Fruit fly (Drosophila melanogaster) whole organism, prepupa: ENCODE data around the gene CG11322.

Source experiments
- Blimp-1 ChIP-seq: fragments of 200-800 bp; sonication (Bioruptor generic); optimal IDR thresholded peaks from 3 replicates; lab custom pipeline; 2017; ENCODE audit warnings: missing biosample characterization, missing genetic modification characterization, mild to moderate bottlenecking, moderate library complexity, missing genetic modification reagents
- CG10631 ChIP-seq: fragments of 200-800 bp; sonication (Bioruptor generic); optimal IDR thresholded peaks from 2 replicates; lab custom pipeline; 2016; ENCODE audit warnings: missing biosample characterization, missing genetic modification characterization
- CG10669 ChIP-seq: fragments of 200-800 bp; sonication (Bioruptor generic); optimal IDR thresholded peaks from 3 replicates; lab custom pipeline; 2018; ENCODE audit warnings: missing biosample characterization, mild to moderate bottlenecking, missing genetic modification characterization, moderate library complexity
- CG11762 ChIP-seq: fragments of 200-800 bp; sonication (Bioruptor generic); optimal IDR thresholded peaks from 3 replicates; lab custom pipeline; 2016; ENCODE audit warnings: missing biosample characterization, missing genetic modification characterization; ENCODE audit not compliant: insufficient read depth
- CG11902 ChIP-seq: fragments of 200-800 bp; sonication (Bioruptor generic); optimal IDR thresholded peaks from 3 replicates; lab custom pipeline; 2016; ENCODE audit warnings: missing biosample characterization, missing genetic modification characterization
- CG15336 ChIP-seq: fragments of 200-800 bp; sonication (Bioruptor generic); IDR thresholded peaks from 2 replicates; pipeline ENCODE4 v1.3.6; 2022; ENCODE audit warnings: missing biosample characterization, missing genetic modification characterization
- CG1621 ChIP-seq: fragments of 200-800 bp; sonication (Bioruptor generic); optimal IDR thresholded peaks from 3 replicates; lab custom pipeline; 2018; ENCODE audit warnings: missing biosample characterization, mild to moderate bottlenecking, missing genetic modification characterization
- CG16779 ChIP-seq: fragments of 200-800 bp; sonication (Bioruptor generic); optimal IDR thresholded peaks from 3 replicates; lab custom pipeline; 2017; ENCODE audit warnings: missing biosample characterization, mild to moderate bottlenecking, missing genetic modification characterization
- CG31627 ChIP-seq: fragments of 200-800 bp; sonication (Bioruptor generic); optimal IDR thresholded peaks from 3 replicates; lab custom pipeline; 2016; ENCODE audit warnings: missing biosample characterization, missing genetic modification characterization
- CG32006 ChIP-seq: fragments of 200-800 bp; sonication (Bioruptor generic); optimal IDR thresholded peaks from 3 replicates; lab custom pipeline; 2017; ENCODE audit warnings: missing biosample characterization, mild to moderate bottlenecking, missing genetic modification characterization
- CG34406 ChIP-seq: fragments of 200-800 bp; sonication (Bioruptor generic); optimal IDR thresholded peaks from 3 replicates; lab custom pipeline; 2016; ENCODE audit warnings: missing biosample characterization, missing genetic modification characterization
- CG4318 ChIP-seq: fragments of 200-800 bp; sonication (Bioruptor generic); optimal IDR thresholded peaks from 3 replicates; lab custom pipeline; 2017; ENCODE audit warnings: missing biosample characterization, mild to moderate bottlenecking, missing genetic modification characterization
- CG6276 ChIP-seq: fragments of 200-800 bp; sonication (Bioruptor generic); optimal IDR thresholded peaks from 2 replicates; lab custom pipeline; 2017; ENCODE audit warnings: missing biosample characterization, mild to moderate bottlenecking, missing genetic modification characterization
- CG6792 ChIP-seq: fragments of 200-800 bp; sonication (Bioruptor generic); optimal IDR thresholded peaks from 3 replicates; lab custom pipeline; 2016; ENCODE audit warnings: missing biosample characterization, missing genetic modification characterization
- CG6808 ChIP-seq: fragments of 200-800 bp; sonication (Bioruptor generic); optimal IDR thresholded peaks from 3 replicates; lab custom pipeline; 2017; ENCODE audit warnings: missing biosample characterization, missing genetic modification characterization, mild to moderate bottlenecking, moderate library complexity, missing genetic modification reagents
- CG6854 ChIP-seq: fragments of 200-800 bp; sonication (Bioruptor generic); optimal IDR thresholded peaks from 2 replicates; lab custom pipeline; 2017; ENCODE audit warnings: missing biosample characterization, mild to moderate bottlenecking, missing genetic modification characterization
- CG8119 ChIP-seq: fragments of 200-800 bp; sonication (Bioruptor generic); IDR thresholded peaks from 3 replicates; pipeline ENCODE4 v1.3.6; 2022; ENCODE audit warnings: missing biosample characterization, missing genetic modification characterization
- CG8319 ChIP-seq: fragments of 200-800 bp; sonication (Bioruptor generic); optimal IDR thresholded peaks from 3 replicates; lab custom pipeline; 2016; ENCODE audit warnings: missing biosample characterization, missing genetic modification characterization
- CG8632 ChIP-seq: fragments of 200-800 bp; sonication (Bioruptor generic); optimal IDR thresholded peaks from 3 replicates; lab custom pipeline; 2016; ENCODE audit warnings: missing biosample characterization, missing genetic modification characterization
- CG9139 ChIP-seq: fragments of 200-800 bp; sonication (Bioruptor generic); optimal IDR thresholded peaks from 3 replicates; lab custom pipeline; 2017; ENCODE audit warnings: missing biosample characterization, mild to moderate bottlenecking, missing genetic modification characterization
- Eip78C ChIP-seq: fragments of 200-800 bp; sonication (Bioruptor generic); peaks from one replicate; lab custom pipeline; 2016; ENCODE audit warnings: missing biosample characterization, missing genetic modification characterization
- Eip93F ChIP-seq: fragments of 200-800 bp; sonication (Bioruptor generic); optimal IDR thresholded peaks from 2 replicates; lab custom pipeline; 2016; ENCODE audit warnings: missing biosample characterization, mild to moderate bottlenecking, missing genetic modification characterization
- Ets21C ChIP-seq: fragments of 200-800 bp; sonication (Bioruptor generic); optimal IDR thresholded peaks from 3 replicates; lab custom pipeline; 2016; ENCODE audit warnings: missing biosample characterization, missing genetic modification characterization
- Ets96B ChIP-seq: fragments of 200-800 bp; optimal IDR thresholded peaks from 2 replicates; lab custom pipeline; 2019; ENCODE audit warnings: missing biosample characterization, mild to moderate bottlenecking, missing genetic modification characterization, moderate library complexity
- Gug ChIP-seq: fragments of 200-800 bp; sonication (Bioruptor generic); IDR thresholded peaks from 2 replicates; pipeline ENCODE4 v1.3.6; 2022; ENCODE audit warnings: missing biosample characterization, missing genetic modification characterization
- Hr38 ChIP-seq: sonication (Bioruptor generic); optimal IDR thresholded peaks from 2 replicates; lab custom pipeline; 2016; ENCODE audit warnings: missing biosample characterization, missing genetic modification characterization
- Hr39 ChIP-seq: fragments of 200-800 bp; sonication (Bioruptor generic); optimal IDR thresholded peaks from 2 replicates; lab custom pipeline; 2016; ENCODE audit warnings: missing biosample characterization, missing genetic modification characterization
- Hr4 ChIP-seq: fragments of 200-800 bp; sonication (Bioruptor generic); optimal IDR thresholded peaks from 3 replicates; lab custom pipeline; 2016; ENCODE audit warnings: missing biosample characterization, missing genetic modification characterization
- Met ChIP-seq: fragments of 200-800 bp; sonication (Bioruptor generic); optimal IDR thresholded peaks from 3 replicates; lab custom pipeline; 2016; ENCODE audit warnings: missing biosample characterization, missing genetic modification characterization
- Smox ChIP-seq: fragments of 200-800 bp; sonication (Bioruptor generic); optimal IDR thresholded peaks from 3 replicates; lab custom pipeline; 2016; ENCODE audit warnings: missing biosample characterization, missing genetic modification characterization
- Sox102F ChIP-seq: fragments of 200-800 bp; sonication (Bioruptor generic); optimal IDR thresholded peaks from 2 replicates; lab custom pipeline; 2016; ENCODE audit warnings: missing biosample characterization, mild to moderate bottlenecking, missing genetic modification characterization
- Sox14 ChIP-seq: fragments of 200-800 bp; sonication (Bioruptor generic); optimal IDR thresholded peaks from 3 replicates; lab custom pipeline; 2016; ENCODE audit warnings: missing biosample characterization, missing genetic modification characterization
- Sox15 ChIP-seq: fragments of 200-800 bp; sonication (Bioruptor generic); optimal IDR thresholded peaks from 3 replicates; lab custom pipeline; 2016; ENCODE audit warnings: missing biosample characterization, missing genetic modification characterization
- achi ChIP-seq: fragments of 200-800 bp; sonication (Bioruptor generic); optimal IDR thresholded peaks from 3 replicates; lab custom pipeline; 2016; ENCODE audit warnings: missing biosample characterization, missing genetic modification characterization
- acj6 ChIP-seq: fragments of 200-800 bp; sonication (Bioruptor generic); optimal IDR thresholded peaks from 3 replicates; lab custom pipeline; 2016; ENCODE audit warnings: missing biosample characterization, missing genetic modification characterization
- cyc ChIP-seq: fragments of 200-800 bp; sonication (Bioruptor generic); optimal IDR thresholded peaks from 3 replicates; lab custom pipeline; 2016; ENCODE audit warnings: missing biosample characterization, missing genetic modification characterization
- dac ChIP-seq: fragments of 200-800 bp; sonication (Bioruptor generic); optimal IDR thresholded peaks from 2 replicates; lab custom pipeline; 2017; ENCODE audit warnings: missing biosample characterization, mild to moderate bottlenecking, missing genetic modification characterization
- fd59A ChIP-seq: fragments of 200-800 bp; sonication (Bioruptor generic); optimal IDR thresholded peaks from 2 replicates; lab custom pipeline; 2017; ENCODE audit warnings: missing biosample characterization, mild to moderate bottlenecking, missing genetic modification characterization, missing genetic modification reagents
- fd85E ChIP-seq: fragments of 200-800 bp; sonication (Bioruptor generic); optimal IDR thresholded peaks from 3 replicates; lab custom pipeline; 2016; ENCODE audit warnings: missing biosample characterization, missing genetic modification characterization
- fkh ChIP-seq: fragments of 200-800 bp; sonication (Bioruptor generic); optimal IDR thresholded peaks from 3 replicates; lab custom pipeline; 2017; ENCODE audit warnings: missing biosample characterization, mild to moderate bottlenecking, missing genetic modification characterization, moderate library complexity
- net ChIP-seq: fragments of 200-800 bp; sonication (Bioruptor generic); optimal IDR thresholded peaks from 3 replicates; lab custom pipeline; 2016; ENCODE audit warnings: missing biosample characterization, missing genetic modification characterization
- pdm3 ChIP-seq: fragments of 200-800 bp; sonication (Bioruptor generic); optimal IDR thresholded peaks from 3 replicates; lab custom pipeline; 2016; ENCODE audit warnings: missing biosample characterization, missing genetic modification characterization
- salr ChIP-seq, 2 experiments: fragments of 200-800 bp; sonication (Bioruptor generic); optimal IDR thresholded peaks; 3 replicates each; lab custom pipeline; 2016 to 2018; ENCODE audit warnings: missing biosample characterization in 2 of 2, missing genetic modification characterization in 2 of 2, mild to moderate bottlenecking in 1 of 2
- ss ChIP-seq, 2 experiments: fragments of 200-800 bp; sonication (Bioruptor generic); optimal IDR thresholded peaks; 2 replicates in 1 of 2; 3 replicates in 1 of 2; lab custom pipeline; 2017 to 2018; ENCODE audit warnings: mild to moderate bottlenecking in 2 of 2, missing biosample characterization in 2 of 2, missing genetic modification characterization in 2 of 2, moderate library complexity in 1 of 2
- svp ChIP-seq: fragments of 200-800 bp; sonication (Bioruptor generic); peaks from one replicate; lab custom pipeline; 2016; ENCODE audit warnings: missing biosample characterization, missing genetic modification characterization
- vri ChIP-seq: fragments of 200-800 bp; sonication (Bioruptor generic); optimal IDR thresholded peaks from 3 replicates; lab custom pipeline; 2016; ENCODE audit warnings: missing biosample characterization, mild to moderate bottlenecking, missing genetic modification characterization

Gene CG11322

dm6 chr2L:6787973-6788368 lies 28.5 kb upstream of the CG11322 start (continued):
- TF ChIP-seq Gug (GFP tag; lab: Robert Waterston, UW) (peak; percentile 38), CG11762 (peak; percentile 56), CG4318 (peak; percentile 73), Hr39 (peak; percentile 57), Sox15 (GFP tag; lab: Kevin White, UChicago) (peak; percentile 17), fd85E (no peak), CG9139 (GFP tag; lab: Kevin White, UChicago) (no peak), Eip78C (GFP tag; lab: Kevin White, UChicago) (peak; percentile 75), net (GFP tag; lab: Kevin White, UChicago) (no peak), fkh (no peak), CG6808 (GFP tag; lab: Kevin White, UChicago) (peak; percentile 20), Ets21C (peak; percentile 12), acj6 (GFP tag; lab: Kevin White, UChicago) (peak; percentile 52), CG15336 (peak; percentile 76), CG6854 (GFP tag; lab: Kevin White, UChicago) (no peak), CG10631 (GFP tag; lab: Kevin White, UChicago) (peak; percentile 54)

dm6 chr2L:6787029-6787972 lies 27.9 kb upstream of the CG11322 start:
- peak; percentile 91 for TF ChIP-seq Smox (GFP tag; lab: Kevin White, UChicago)
- TF ChIP-seq achi (GFP tag; lab: Kevin White, UChicago): peak; percentile 93
- TF ChIP-seq CG16779 (tag; lab: Kevin White, UChicago): peak; percentile 91
- TF ChIP-seq fkh: peak; percentile 99
- peak; percentile 94 for TF ChIP-seq Ets21C
- TF ChIP-seq fd85E: peak; percentile 67
- peak; percentile 94 for TF ChIP-seq CG8632 (GFP tag; lab: Kevin White, UChicago)
- TF ChIP-seq CG15336: peak; percentile 87
- peak; percentile 62 to 99 for TF ChIP-seq salr (GFP tag; optimal IDR thresholded peaks at IDR 0.05; lab: Kevin White, UChicago)
- peak; percentile 94 for TF ChIP-seq CG6276
- TF ChIP-seq CG1621 (tag; lab: Kevin White, UChicago): peak; percentile 80
- TF ChIP-seq acj6 (GFP tag; lab: Kevin White, UChicago): peak; percentile 94
- TF ChIP-seq svp (GFP tag; lab: Kevin White, UChicago): peak; percentile 99
- TF ChIP-seq CG10669: peak; percentile 92
- TF ChIP-seq Gug (GFP tag; lab: Robert Waterston, UW): peak; percentile 82
- peak; percentile 96 for TF ChIP-seq CG6808 (GFP tag; lab: Kevin White, UChicago)
- peak; percentile 96 for TF ChIP-seq CG11902 (GFP tag; lab: Kevin White, UChicago)
- TF ChIP-seq Met (GFP tag; lab: Kevin White, UChicago): peak; percentile 94
- peak; percentile 95 for TF ChIP-seq Sox15 (GFP tag; lab: Kevin White, UChicago)
- peak; percentile 92 for TF ChIP-seq Sox102F (GFP tag; lab: Kevin White, UChicago)
- TF ChIP-seq net (GFP tag; lab: Kevin White, UChicago): peak; percentile 95
- TF ChIP-seq Eip93F: peak; percentile 79
- TF ChIP-seq ss (GFP tag; optimal IDR thresholded peaks at IDR 0.05; lab: Kevin White, UChicago): peak; percentile 82 to 87
- peak; percentile 94 for TF ChIP-seq CG6792 (GFP tag; lab: Kevin White, UChicago)
- peak; percentile 96 for TF ChIP-seq CG31627 (GFP tag; lab: Kevin White, UChicago)
- TF ChIP-seq vri: peak; percentile 72
- peak; percentile 94 for TF ChIP-seq CG34406 (GFP tag; lab: Kevin White, UChicago)
- TF ChIP-seq Blimp-1 (GFP tag; lab: Kevin White, UChicago): peak; percentile 82
- peak; percentile 95 for TF ChIP-seq Sox14
- TF ChIP-seq cyc (GFP tag; lab: Kevin White, UChicago): peak; percentile 94
- peak; percentile 89 for TF ChIP-seq dac (GFP tag; lab: Kevin White, UChicago)
- TF ChIP-seq fd59A (GFP tag; lab: Kevin White, UChicago): peak; percentile 93
- TF ChIP-seq Eip78C (GFP tag; lab: Kevin White, UChicago): peak; percentile 99
- TF ChIP-seq pdm3 (GFP tag; lab: Kevin White, UChicago): peak; percentile 96
- TF ChIP-seq CG6854 (GFP tag; lab: Kevin White, UChicago): peak; percentile 84
- no peak for TF ChIP-seq Hr38
- peak; percentile 98 for TF ChIP-seq CG32006 (GFP tag; lab: Kevin White, UChicago)
- peak; percentile 97 for TF ChIP-seq Hr4 (GFP tag; lab: Kevin White, UChicago)
- TF ChIP-seq Ets96B: peak; percentile 91
- peak; percentile 93 for TF ChIP-seq CG8119 (GFP tag; lab: Robert Waterston, UW)
- peak; percentile 96 for TF ChIP-seq Hr39
- peak; percentile 90 for TF ChIP-seq CG8319 (GFP tag; lab: Kevin White, UChicago)
- TF ChIP-seq CG9139 (GFP tag; lab: Kevin White, UChicago): peak; percentile 85
